Fruit fly (Drosophila melanogaster) whole organism, embryonic: Measurements from ENCODE around the gene BORCS5.
A peak's percentile ranks its signal among the peaks of the same experiment; 100 is the strongest.

ENCODE experiments used
- Asciz ChIP-seq: fragments of 200-800 bp; sonication (Bioruptor generic); optimal IDR thresholded peaks from 2 replicates; lab custom pipeline; 2017; ENCODE audit warnings: missing biosample characterization, mild to moderate bottlenecking, missing genetic modification characterization, missing genetic modification reagents
- Awh ChIP-seq: fragments of 200-800 bp; sonication (Bioruptor generic); IDR thresholded peaks from 2 replicates; pipeline ENCODE4, ENCODE4 v1.3.6; 2022; ENCODE audit warnings: missing biosample characterization, missing genetic modification characterization
- CG10209 ChIP-seq: fragments of 200-800 bp; sonication (Bioruptor generic); optimal IDR thresholded peaks from 3 replicates; lab custom pipeline; 2017; ENCODE audit warnings: missing biosample characterization, mild to moderate bottlenecking, missing genetic modification characterization, missing genetic modification reagents
- CG10267 ChIP-seq: fragments of 200-800 bp; sonication (Bioruptor generic); optimal IDR thresholded peaks from 2 replicates; lab custom pipeline; 2018; ENCODE audit warnings: missing biosample characterization, mild to moderate bottlenecking, missing genetic modification characterization, moderate library complexity
- CG10462 ChIP-seq: fragments of 200-800 bp; sonication (Bioruptor generic); optimal IDR thresholded peaks from 2 replicates; lab custom pipeline; 2016; ENCODE audit warnings: missing biosample characterization, missing genetic modification characterization
- CG10543 ChIP-seq: fragments of 200-800 bp; sonication (Bioruptor generic); optimal IDR thresholded peaks from 3 replicates; lab custom pipeline; 2017; ENCODE audit warnings: missing biosample characterization, mild to moderate bottlenecking, missing genetic modification characterization, moderate library complexity
- CG11695 ChIP-seq: fragments of 200-800 bp; sonication (Bioruptor generic); IDR thresholded peaks from 3 replicates; pipeline ENCODE4 v1.3.6; 2022; ENCODE audit warnings: missing biosample characterization, missing genetic modification characterization
- CG13624 ChIP-seq: fragments of 200-800 bp; sonication (Bioruptor generic); optimal IDR thresholded peaks from 2 replicates; lab custom pipeline; 2016; ENCODE audit warnings: missing biosample characterization, missing genetic modification characterization
- CG14667 ChIP-seq: fragments of 200-800 bp; sonication (Bioruptor generic); IDR thresholded peaks from 2 replicates; pipeline ENCODE4 v1.3.6; 2022; ENCODE audit warnings: missing biosample characterization, missing genetic modification characterization
- CG15696 ChIP-seq: fragments of 200-800 bp; sonication (Bioruptor generic); optimal IDR thresholded peaks from 2 replicates; lab custom pipeline; 2019; ENCODE audit warnings: missing biosample characterization, mild to moderate bottlenecking, missing genetic modification characterization, moderate library complexity
- CG16863 ChIP-seq: fragments of 200-800 bp; sonication (Bioruptor generic); optimal IDR thresholded peaks from 3 replicates; lab custom pipeline; 2016; ENCODE audit warnings: missing biosample characterization, missing genetic modification characterization
- CG30020 ChIP-seq: fragments of 200-800 bp; optimal IDR thresholded peaks from 2 replicates; lab custom pipeline; 2019; ENCODE audit warnings: missing biosample characterization, mild to moderate bottlenecking, missing genetic modification characterization, moderate library complexity
- CG30403 ChIP-seq: fragments of 200-800 bp; sonication (Bioruptor generic); optimal IDR thresholded peaks from 3 replicates; lab custom pipeline; 2016; ENCODE audit warnings: missing biosample characterization, missing genetic modification characterization
- CG31365 ChIP-seq: fragments of 200-800 bp; sonication (Bioruptor generic); optimal IDR thresholded peaks from 2 replicates; lab custom pipeline; 2018; ENCODE audit warnings: missing biosample characterization, mild to moderate bottlenecking, missing genetic modification characterization
- CG31388 ChIP-seq: fragments of 200-800 bp; sonication (Bioruptor generic); optimal IDR thresholded peaks from 2 replicates; lab custom pipeline; 2016; ENCODE audit warnings: missing biosample characterization, missing genetic modification characterization
- CG31441 ChIP-seq: fragments of 200-800 bp; sonication (Bioruptor generic); IDR thresholded peaks from 2 replicates; pipeline ENCODE4 v1.3.6; 2022; ENCODE audit warnings: missing biosample characterization, missing genetic modification characterization
- CG33213 ChIP-seq: fragments of 200-800 bp; sonication (Bioruptor generic); optimal IDR thresholded peaks from 3 replicates; lab custom pipeline; 2016; ENCODE audit warnings: missing biosample characterization, missing genetic modification characterization
- CG3726 ChIP-seq: fragments of 200-800 bp; sonication (Bioruptor generic); IDR thresholded peaks from 3 replicates; pipeline ENCODE4, ENCODE4 v1.3.6; 2022; ENCODE audit warnings: missing biosample characterization, missing genetic modification characterization
- CG3995 ChIP-seq: fragments of 200-800 bp; sonication (Bioruptor generic); optimal IDR thresholded peaks from 3 replicates; lab custom pipeline; 2016; ENCODE audit warnings: missing biosample characterization, missing genetic modification characterization
- CG4282 ChIP-seq: fragments of 200-800 bp; sonication (Bioruptor generic); optimal IDR thresholded peaks from 2 replicates; lab custom pipeline; 2016; ENCODE audit warnings: missing biosample characterization, missing genetic modification characterization
- CG4328 ChIP-seq: fragments of 200-800 bp; sonication (Bioruptor generic); optimal IDR thresholded peaks from 3 replicates; lab custom pipeline; 2017; ENCODE audit warnings: missing biosample characterization, missing genetic modification reagents, missing genetic modification characterization
- CG5953 ChIP-seq: fragments of 200-800 bp; sonication (Bioruptor generic); IDR thresholded peaks from 2 replicates; pipeline ENCODE4 v1.3.6; 2022; ENCODE audit warnings: missing biosample characterization, missing genetic modification characterization
- CG6175 ChIP-seq: fragments of 200-800 bp; sonication (Bioruptor generic); IDR thresholded peaks from 3 replicates; pipeline ENCODE4 v1.3.6; 2022; ENCODE audit warnings: missing biosample characterization, missing genetic modification characterization
- CG9876 ChIP-seq: fragments of 200-800 bp; sonication (Bioruptor generic); optimal IDR thresholded peaks from 2 replicates; lab custom pipeline; 2016; ENCODE audit warnings: missing biosample characterization, missing genetic modification characterization
- Chrac-16 ChIP-seq: fragments of 200-800 bp; sonication (Bioruptor generic); optimal IDR thresholded peaks from 3 replicates; lab custom pipeline; 2016; ENCODE audit warnings: missing biosample characterization, missing genetic modification characterization
- CrebB ChIP-seq: fragments of 200-800 bp; sonication (Bioruptor generic); optimal IDR thresholded peaks from 3 replicates; lab custom pipeline; 2018; ENCODE audit warnings: missing biosample characterization, mild to moderate bottlenecking, missing genetic modification characterization
- Drgx ChIP-seq: fragments of 200-800 bp; sonication (Bioruptor generic); IDR thresholded peaks from 2 replicates; pipeline ENCODE4 v1.3.6; 2022; ENCODE audit warnings: missing biosample characterization, missing genetic modification characterization
- MBD-R2 ChIP-seq: fragments of 200-800 bp; sonication (Bioruptor generic); IDR thresholded peaks from 2 replicates; pipeline ENCODE4 v1.3.6; 2022; ENCODE audit warnings: missing biosample characterization, missing genetic modification characterization
- Max ChIP-seq: fragments of 200-800 bp; sonication (Bioruptor generic); optimal IDR thresholded peaks from 2 replicates; lab custom pipeline; 2016; ENCODE audit warnings: missing biosample characterization, mild to moderate bottlenecking, missing genetic modification characterization
- Mrtf ChIP-seq: fragments of 200-800 bp; sonication (Bioruptor generic); IDR thresholded peaks from 3 replicates; pipeline ENCODE4 v1.3.6; 2022; ENCODE audit warnings: missing biosample characterization, missing genetic modification characterization
- NFAT ChIP-seq: fragments of 200-800 bp; sonication (Bioruptor generic); IDR thresholded peaks from 2 replicates; pipeline ENCODE4 v1.3.6; 2022; ENCODE audit warnings: missing biosample characterization, missing genetic modification characterization
- Rx ChIP-seq: fragments of 200-800 bp; sonication (Bioruptor generic); IDR thresholded peaks from 2 replicates; pipeline ENCODE4 v1.3.6; 2022; ENCODE audit warnings: missing biosample characterization, missing genetic modification characterization
- Side ChIP-seq: fragments of 200-800 bp; sonication (Bioruptor generic); optimal IDR thresholded peaks from 2 replicates; lab custom pipeline; 2016; ENCODE audit warnings: missing biosample characterization, missing genetic modification characterization
- TFAM ChIP-seq: fragments of 200-800 bp; sonication (Bioruptor generic); optimal IDR thresholded peaks from 2 replicates; lab custom pipeline; 2017; ENCODE audit warnings: missing biosample characterization, missing genetic modification characterization, inconsistent platforms
- Taf1 ChIP-seq: fragments of 200-800 bp; sonication (Bioruptor generic); IDR thresholded peaks from 2 replicates; pipeline ENCODE4 v1.3.6; 2022; ENCODE audit warnings: missing biosample characterization, missing genetic modification characterization
- cas ChIP-seq: fragments of 200-800 bp; sonication (Bioruptor generic); IDR thresholded peaks from 2 replicates; pipeline ENCODE4 v1.3.6; 2022; ENCODE audit warnings: missing biosample characterization, missing genetic modification characterization
- disco-r ChIP-seq: fragments of 200-800 bp; sonication (Bioruptor generic); optimal IDR thresholded peaks from 2 replicates; lab custom pipeline; 2016; ENCODE audit warnings: missing biosample characterization, missing genetic modification characterization
- dmrt99B ChIP-seq: fragments of 200-800 bp; sonication (Bioruptor generic); optimal IDR thresholded peaks from 2 replicates; lab custom pipeline; 2018; ENCODE audit warnings: missing biosample characterization, mild to moderate bottlenecking, missing genetic modification characterization, moderate library complexity
- en ChIP-seq: fragments of 200-800 bp; sonication (Bioruptor generic); optimal IDR thresholded peaks from 2 replicates; lab custom pipeline; 2016; ENCODE audit warnings: missing biosample characterization, missing genetic modification characterization
- fd102C ChIP-seq: fragments of 200-800 bp; sonication (Bioruptor generic); optimal IDR thresholded peaks from 2 replicates; lab custom pipeline; 2018; ENCODE audit warnings: missing biosample characterization, mild to moderate bottlenecking, missing genetic modification characterization, moderate library complexity
- fd96Cb ChIP-seq: fragments of 200-800 bp; sonication (Bioruptor generic); optimal IDR thresholded peaks from 2 replicates; lab custom pipeline; 2018; ENCODE audit warnings: missing biosample characterization, mild to moderate bottlenecking, missing genetic modification characterization, moderate library complexity
- gem ChIP-seq: fragments of 200-800 bp; sonication (Bioruptor generic); optimal IDR thresholded peaks from 2 replicates; lab custom pipeline; 2019; ENCODE audit warnings: missing biosample characterization, mild to moderate bottlenecking, missing genetic modification characterization, moderate library complexity
- hth ChIP-seq: fragments of >200 bp; optimal IDR thresholded peaks from 2 replicates; lab custom pipeline; 2017; ENCODE audit warnings: inconsistent platforms
- jumu ChIP-seq: fragments of 200-800 bp; sonication (Bioruptor generic); optimal IDR thresholded peaks from 3 replicates; lab custom pipeline; 2016; ENCODE audit warnings: missing biosample characterization, missing genetic modification characterization
- kay ChIP-seq: fragments of 200-800 bp; sonication (Bioruptor generic); optimal IDR thresholded peaks from 2 replicates; lab custom pipeline; 2016; ENCODE audit warnings: missing biosample characterization, missing genetic modification characterization
- lov ChIP-seq, 2 experiments: fragments of 200-800 bp in 1 of 2; fragments of >200 bp in 1 of 2; sonication (Bioruptor generic) in 1 of 2; IDR thresholded peaks in 1 of 2; optimal IDR thresholded peaks in 1 of 2; 2 replicates in 1 of 2; 3 replicates in 1 of 2; pipeline versions ENCODE4 v1.3.6 to Lab custom; 2017 to 2022; ENCODE audit warnings: missing biosample characterization in 1 of 2, missing genetic modification characterization in 1 of 2
- nerfin-2 ChIP-seq: fragments of 200-800 bp; sonication (Bioruptor generic); IDR thresholded peaks from 2 replicates; pipeline ENCODE4 v1.3.6; 2022; ENCODE audit warnings: missing biosample characterization, missing genetic modification characterization; ENCODE audit not compliant: partially characterized antibody
- prd ChIP-seq, 3 experiments: fragments of >200 bp in 2 of 3; fragments of 200-800 bp in 1 of 3; sonication (Bioruptor generic) in 1 of 3; optimal IDR thresholded peaks in 2 of 3; IDR thresholded peaks in 1 of 3; 2 replicates in 2 of 3; 3 replicates in 1 of 3; pipeline versions ENCODE4 v1.3.6 to Lab custom; 2017 to 2022; ENCODE audit warnings: missing biosample characterization in 1 of 3, missing genetic modification characterization in 1 of 3
- psq ChIP-seq: fragments of 200-800 bp; sonication (Bioruptor generic); optimal IDR thresholded peaks from 2 replicates; lab custom pipeline; 2017; ENCODE audit warnings: missing biosample characterization, missing genetic modification characterization
- wek ChIP-seq: fragments of 200-800 bp; sonication (Bioruptor generic); optimal IDR thresholded peaks from 3 replicates; lab custom pipeline; 2018; ENCODE audit warnings: missing biosample characterization, mild to moderate bottlenecking, missing genetic modification characterization, moderate library complexity

Gene BORCS5

DNA sequence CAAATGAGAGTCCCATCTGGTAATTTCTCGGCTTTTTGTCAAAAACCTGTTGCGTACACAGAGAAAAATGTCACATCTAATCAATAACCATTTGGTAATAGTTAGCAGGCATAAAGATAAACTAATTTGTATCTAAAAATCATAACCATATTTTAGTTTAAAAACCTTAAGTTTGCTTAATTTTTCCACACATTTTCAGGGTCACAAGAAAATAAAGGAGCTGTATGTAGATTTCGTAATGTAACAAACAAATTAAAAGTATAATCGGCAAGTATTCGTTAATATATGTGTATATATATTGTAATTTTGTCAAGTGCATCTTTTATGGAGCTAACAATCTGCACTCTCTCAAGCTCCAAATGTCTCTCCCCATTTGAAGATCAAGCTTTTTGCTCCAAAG lies 48.4 kb upstream of the BORCS5 start (continued):
- peak; percentile 88 for TF ChIP-seq CG10267 (tag; lab: Kevin White, UChicago)
- peak; percentile 39 for TF ChIP-seq TFAM (GFP tag; lab: Kevin White, UChicago)
- TF ChIP-seq CG14667 (GFP tag; lab: Robert Waterston, UW), result peak; percentile 74
- TF ChIP-seq CG4328 (GFP tag; lab: Kevin White, UChicago), result peak; percentile 83
- peak; percentile 83 for TF ChIP-seq Chrac-16 (GFP tag; lab: Kevin White, UChicago)
- TF ChIP-seq CG30403 (GFP tag; lab: Kevin White, UChicago), result peak; percentile 93
- peak; percentile 48 for TF ChIP-seq CG16863 (GFP tag; lab: Kevin White, UChicago)
- TF ChIP-seq CrebB (tag; lab: Kevin White, UChicago), result peak; percentile 86
- TF ChIP-seq CG3995, result peak; percentile 22
- TF ChIP-seq prd (optimal IDR thresholded peaks at IDR 0.05; lab: Kevin White, UChicago), result no peak
- peak; percentile 90 for TF ChIP-seq prd (GFP tag; IDR thresholded peaks at IDR 0.05; lab: Robert Waterston, UW)
- peak; percentile 95 for TF ChIP-seq dmrt99B
- peak; percentile 67 for TF ChIP-seq wek
- peak; percentile 77 for TF ChIP-seq CG10462 (GFP tag; lab: Kevin White, UChicago)
- peak; percentile 59; the same call in 1 of the 2 replicates for TF ChIP-seq Rx (GFP tag; lab: Robert Waterston, UW)
- peak; percentile 86 for TF ChIP-seq CG10543 (GFP tag; lab: Kevin White, UChicago)
- TF ChIP-seq fd102C, result peak; percentile 2
- peak; percentile 92 for TF ChIP-seq fd96Cb (tag; lab: Kevin White, UChicago)
- TF ChIP-seq cas (GFP tag; lab: Robert Waterston, UW), result peak; percentile 80
- peak; percentile 72 for TF ChIP-seq Max (GFP tag; lab: Kevin White, UChicago)
- peak; percentile 52 for TF ChIP-seq disco-r (GFP tag; lab: Kevin White, UChicago)
- peak; percentile 14 for TF ChIP-seq CG9876 (GFP tag; lab: Kevin White, UChicago)
- peak; percentile 88 for TF ChIP-seq CG10209 (GFP tag; lab: Kevin White, UChicago)
- peak; percentile 72 for TF ChIP-seq CG30020
- TF ChIP-seq Drgx (GFP tag; lab: Robert Waterston, UW), result peak; percentile 89
- peak; percentile 30 for TF ChIP-seq en (GFP tag; lab: Kevin White, UChicago)
- peak; percentile 59 for TF ChIP-seq kay (GFP tag; lab: Kevin White, UChicago)
- peak; percentile 28; the same call in 1 of the 2 replicates for TF ChIP-seq MBD-R2 (GFP tag; lab: Robert Waterston, UW)
- TF ChIP-seq Awh (GFP tag; lab: Robert Waterston, UW), result peak; percentile 83
- peak; percentile 77 for TF ChIP-seq Taf1 (GFP tag; lab: Robert Waterston, UW)
- TF ChIP-seq NFAT (GFP tag; lab: Robert Waterston, UW), result peak; percentile 62
- TF ChIP-seq CG15696 (tag; lab: Kevin White, UChicago), result peak; percentile 58
- peak; percentile 52 for TF ChIP-seq CG31365
- TF ChIP-seq CG11695 (GFP tag; lab: Robert Waterston, UW), result peak; percentile 93; the same call in 2 of the 3 replicates
- TF ChIP-seq CG4282, result no peak
- TF ChIP-seq CG31388 (GFP tag; lab: Kevin White, UChicago), result peak; percentile 28
- TF ChIP-seq lov (optimal IDR thresholded peaks at IDR 0.05; lab: Kevin White, UChicago), result no peak
- 0 out of 3 replicates have a peak, but pooled peaks have one; percentile 20 for TF ChIP-seq lov (GFP tag; IDR thresholded peaks at IDR 0.05; lab: Robert Waterston, UW)
- peak; percentile 81 for TF ChIP-seq CG13624 (GFP tag; lab: Kevin White, UChicago)
- TF ChIP-seq psq (GFP tag; lab: Kevin White, UChicago), result peak; percentile 34
- TF ChIP-seq Mrtf, result peak; percentile 76; the same call in 2 of the 3 replicates
- peak; percentile 96 for TF ChIP-seq CG31441 (GFP tag; lab: Robert Waterston, UW)
- TF ChIP-seq CG5953 (GFP tag; lab: Robert Waterston, UW), result peak; percentile 73; the same call in 1 of the 2 replicates
- peak; percentile 78; the same call in 2 of the 3 replicates for TF ChIP-seq CG3726 (GFP tag; lab: Robert Waterston, UW)
- TF ChIP-seq jumu (GFP tag; lab: Kevin White, UChicago), result peak; percentile 46
- peak; percentile 29 for TF ChIP-seq CG33213
- peak; percentile 95 for TF ChIP-seq gem (tag; lab: Kevin White, UChicago)
- TF ChIP-seq hth (lab: Kevin White, UChicago), result no peak
- peak; percentile 89 for TF ChIP-seq Asciz (GFP tag; lab: Kevin White, UChicago)
- TF ChIP-seq CG6175, result peak; percentile 82; the same call in 2 of the 3 replicates
- TF ChIP-seq nerfin-2 (GFP tag; lab: Robert Waterston, UW), result no peak
- TF ChIP-seq Side (GFP tag; lab: Kevin White, UChicago), result peak; percentile 62
